Fruit fly (Drosophila melanogaster) whole organism, embryonic: ENCODE measurements around the gene CG31287.

Experiments used
- Fer1 ChIP-seq: fragments of 200-800 bp; sonication (Bioruptor generic); optimal IDR thresholded peaks from 2 replicates; lab custom pipeline; 2017; ENCODE audit warnings: missing biosample characterization, mild to moderate bottlenecking, missing genetic modification characterization
- HmgZ ChIP-seq: fragments of 200-800 bp; sonication (Bioruptor generic); optimal IDR thresholded peaks from 2 replicates; lab custom pipeline; 2018; ENCODE audit warnings: missing biosample characterization, mild to moderate bottlenecking, missing genetic modification characterization
- MTF-1 ChIP-seq: fragments of 200-800 bp; sonication (Bioruptor generic); optimal IDR thresholded peaks from 2 replicates; lab custom pipeline; 2018; ENCODE audit warnings: missing biosample characterization, mild to moderate bottlenecking, missing genetic modification characterization, borderline replicate concordance
- ci ChIP-seq: fragments of 200-800 bp; sonication (Bioruptor generic); IDR thresholded peaks from 3 replicates; pipeline ENCODE4 v1.3.6; 2022; ENCODE audit warnings: missing biosample characterization, missing genetic modification characterization
- fd64A ChIP-seq: fragments of 200-800 bp; sonication (Bioruptor generic); optimal IDR thresholded peaks from 3 replicates; lab custom pipeline; 2018; ENCODE audit warnings: missing biosample characterization, mild to moderate bottlenecking, missing genetic modification characterization

dm6 chr3R:16214474-16215318, 11.5 kb downstream of the CG31287 start:
- TF ChIP-seq ci (GFP tag; lab: Robert Waterston, UW) (no peak; the same call in 2 of the 3 replicates), MTF-1 (GFP tag; lab: Kevin White, UChicago) (no peak), fd64A (GFP tag; lab: Kevin White, UChicago) (no peak), Fer1 (GFP tag; lab: Kevin White, UChicago) (no peak), HmgZ (no peak)
